Worm (Caenorhabditis elegans): ENCODE results near the gene hrg-9.
"Not testable (repeated sequence)": the region's sequence is repeated elsewhere in the genome, so short reads cannot be mapped to it uniquely, and the experiment has no call there.

The hrg-9 gene

DNA sequence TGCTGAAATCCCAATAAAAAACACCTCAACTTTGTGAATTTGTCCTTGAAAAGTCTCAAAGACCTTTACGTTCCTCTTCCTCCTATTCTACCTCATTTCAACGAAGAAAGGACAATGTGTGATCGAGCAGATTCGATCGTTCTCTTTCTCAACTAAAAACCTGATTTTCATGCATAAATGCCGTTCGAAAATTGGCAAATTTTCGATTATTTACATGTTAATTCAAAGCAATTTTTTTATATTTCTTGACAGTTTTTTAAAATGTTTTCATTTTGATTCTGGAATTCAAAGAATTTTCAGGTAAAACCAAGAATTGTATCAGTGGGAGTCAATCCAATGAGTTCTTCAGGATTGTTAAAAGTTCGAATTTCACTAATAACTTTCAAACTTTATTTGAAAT lies 5.4 kb upstream of the hrg-9 start, which contains the start of gene lin-46:
Gene lin-46, plus strand, starts transcription at position 301 of the 400 bp plus-strand sequence.
- TF ChIP-seq alr-1 (tag; optimal IDR thresholded peaks at IDR 0.05) (no peak), sma-3 (GFP tag; optimal IDR thresholded peaks at IDR 0.05) (no peak), aly-2 (tag; optimal IDR thresholded peaks at IDR 0.05) (no peak)

DNA sequence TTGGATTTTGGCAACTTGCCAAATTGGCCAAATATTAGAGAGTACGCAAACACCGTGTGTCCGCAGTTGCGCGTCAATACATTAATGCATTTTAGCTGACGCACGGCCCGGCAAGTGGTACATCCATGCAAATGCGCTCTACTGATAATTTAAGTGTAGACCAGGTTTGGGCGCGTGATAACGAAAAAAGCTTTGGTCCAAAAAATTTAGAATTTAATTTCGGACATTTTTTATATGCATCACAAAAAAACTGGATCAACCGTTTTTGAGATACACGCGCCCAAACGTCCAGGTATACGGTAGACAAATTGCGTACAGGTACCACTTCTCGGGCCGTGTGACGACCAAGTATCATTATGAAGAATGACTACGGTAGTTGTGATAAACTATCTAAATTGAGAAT lies 4.8 kb upstream of the hrg-9 start, which contains the start of gene R186.8:
Gene R186.8, minus strand, starts transcription at position 58 of the 403 bp plus-strand sequence.
- TF ChIP-seq Y55F3AM.14 (GFP tag; optimal IDR thresholded peaks at IDR 0.05) (peak; percentile 73), nhr-129 (tag; optimal IDR thresholded peaks at IDR 0.05) (peak; percentile 60), gmeb-1 (tag; optimal IDR thresholded peaks at IDR 0.05) (peak; percentile 39), F13H6.1 (tag; optimal IDR thresholded peaks at IDR 0.05) (peak; percentile 68), lsy-2 (tag; optimal IDR thresholded peaks at IDR 0.05) (peak; percentile 56 to 94), sem-4 (tag; optimal IDR thresholded peaks at IDR 0.05) (peak; percentile 2), lin-11 (tag; optimal IDR thresholded peaks at IDR 0.05) (peak; percentile 32), fos-1 (tag; optimal IDR thresholded peaks at IDR 0.05) (peak; percentile 3), crh-2 (tag; optimal IDR thresholded peaks at IDR 0.05) (peak; percentile 41), nhr-21 (tag; optimal IDR thresholded peaks at IDR 0.05) (peak; percentile 30), sma-3 (GFP tag; optimal IDR thresholded peaks at IDR 0.05) (peak; percentile 91), sma-9 (GFP tag; optimal IDR thresholded peaks at IDR 0.05) (peak; percentile 55), unc-55 (GFP tag; optimal IDR thresholded peaks at IDR 0.05) (peak; percentile 46), C34F6.9 (tag; optimal IDR thresholded peaks at IDR 0.05) (peak; percentile 64), nhr-25 (tag; optimal IDR thresholded peaks at IDR 0.05) (peak; percentile 27)
- TF ChIP-seq sma-9 (tag; optimal IDR thresholded peaks at IDR 0.05), result not testable (repeated sequence)

DNA sequence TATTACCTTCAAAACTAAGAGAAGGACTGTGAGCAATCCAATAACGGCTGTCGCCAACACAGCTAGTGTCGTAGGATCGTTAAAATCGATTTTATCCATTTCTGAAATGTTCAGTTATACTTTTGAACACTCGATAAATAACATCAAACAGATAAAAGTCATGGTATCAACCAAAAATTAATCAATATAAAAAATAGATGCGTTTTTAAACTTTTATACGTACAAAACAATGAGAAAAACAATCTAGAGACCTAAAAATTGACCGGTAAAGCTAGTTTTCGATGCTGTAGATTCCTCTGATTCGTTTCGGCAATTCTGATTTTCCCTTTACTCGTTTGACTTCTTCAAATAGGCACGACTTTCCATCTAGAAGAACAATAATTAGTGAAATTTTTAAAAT lies 4.0 kb upstream of the hrg-9 start, which contains the start of gene R186.3:
Gene R186.3, minus strand, starts transcription at position 101 of the 400 bp plus-strand sequence.
- TF ChIP-seq gmeb-1 (tag; optimal IDR thresholded peaks at IDR 0.05) (no peak), ceh-16 (tag; optimal IDR thresholded peaks at IDR 0.05) (no peak), lin-39 (tag; optimal IDR thresholded peaks at IDR 0.05) (no peak), elt-3 (tag; optimal IDR thresholded peaks at IDR 0.05) (no peak)

DNA sequence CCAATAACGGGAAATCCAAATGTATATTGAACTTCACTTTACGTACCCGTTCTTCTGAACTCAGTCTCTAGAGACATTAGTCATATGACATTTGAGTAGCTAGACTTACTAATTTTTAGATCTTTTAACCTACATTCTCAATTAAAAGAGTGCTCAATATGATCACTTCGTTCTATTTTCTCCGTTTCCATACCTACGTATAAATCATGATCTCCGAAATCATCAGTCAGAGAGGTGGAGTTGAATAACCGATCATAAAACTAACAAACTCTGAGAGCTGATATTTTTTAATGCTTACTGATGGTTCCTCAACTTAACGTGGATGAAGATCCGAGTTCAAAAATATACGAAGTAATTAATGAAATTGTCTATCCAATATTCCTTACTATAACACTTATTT lies 933 bp upstream of the hrg-9 start, which contains the start of gene srd-35:
Gene srd-35, plus strand, starts transcription at position 301 of the 400 bp plus-strand sequence.
- no peak for TF ChIP-seq nhr-10 (tag; optimal IDR thresholded peaks at IDR 0.05)

DNA sequence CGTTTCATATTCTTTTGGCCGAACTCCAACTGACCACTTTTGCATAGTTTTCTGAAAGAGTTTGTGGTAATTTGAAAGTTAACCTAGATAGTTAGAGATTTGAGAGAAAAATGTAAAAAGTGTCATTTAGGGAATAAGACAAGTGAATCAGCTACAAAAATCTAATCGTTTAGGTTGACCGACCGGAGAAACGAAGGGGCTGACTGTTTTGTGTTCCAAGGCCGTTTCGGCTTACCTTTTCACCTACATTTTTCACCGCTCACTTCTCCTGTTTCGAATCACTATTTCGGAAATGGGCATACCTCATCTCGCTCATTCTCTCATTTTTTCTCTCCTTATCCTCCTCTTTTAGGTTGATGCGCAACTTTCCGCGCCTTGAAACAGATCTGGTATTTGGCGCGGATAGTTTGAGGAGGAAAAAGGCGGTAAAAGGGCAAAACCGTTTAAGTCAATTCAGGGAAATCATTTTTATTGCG lies 2.0 kb downstream of the hrg-9 start, which contains the start of gene mpst-7:
Gene mpst-7, minus strand, starts transcription at position 51 of the 476 bp plus-strand sequence.
- TF ChIP-seq ztf-4 (tag; optimal IDR thresholded peaks at IDR 0.05), result no peak
- TF ChIP-seq nhr-25 (tag; optimal IDR thresholded peaks at IDR 0.05), result peak; percentile 20
- no peak for TF ChIP-seq ceh-16 (tag; optimal IDR thresholded peaks at IDR 0.05)
- TF ChIP-seq ztf-1 (GFP tag; conservative IDR thresholded peaks at IDR 0.05), result no peak
- no peak for TF ChIP-seq unc-55 (GFP tag; optimal IDR thresholded peaks at IDR 0.05)
- TF ChIP-seq alr-1 (tag; optimal IDR thresholded peaks at IDR 0.05), result no peak
- TF ChIP-seq lin-13 (GFP tag; optimal IDR thresholded peaks at IDR 0.05), result no peak
- TF ChIP-seq sma-9 (GFP tag; optimal IDR thresholded peaks at IDR 0.05), result no peak
- TF ChIP-seq sma-9 (tag; optimal IDR thresholded peaks at IDR 0.05), result no peak
- no peak for TF ChIP-seq nhr-23 (tag; optimal IDR thresholded peaks at IDR 0.05)
- TF ChIP-seq unc-62 (GFP tag; optimal IDR thresholded peaks at IDR 0.05), result no peak
- TF ChIP-seq fos-1 (tag; optimal IDR thresholded peaks at IDR 0.05), result peak; percentile 35
- no peak for TF ChIP-seq crh-2 (tag; optimal IDR thresholded peaks at IDR 0.05)

DNA sequence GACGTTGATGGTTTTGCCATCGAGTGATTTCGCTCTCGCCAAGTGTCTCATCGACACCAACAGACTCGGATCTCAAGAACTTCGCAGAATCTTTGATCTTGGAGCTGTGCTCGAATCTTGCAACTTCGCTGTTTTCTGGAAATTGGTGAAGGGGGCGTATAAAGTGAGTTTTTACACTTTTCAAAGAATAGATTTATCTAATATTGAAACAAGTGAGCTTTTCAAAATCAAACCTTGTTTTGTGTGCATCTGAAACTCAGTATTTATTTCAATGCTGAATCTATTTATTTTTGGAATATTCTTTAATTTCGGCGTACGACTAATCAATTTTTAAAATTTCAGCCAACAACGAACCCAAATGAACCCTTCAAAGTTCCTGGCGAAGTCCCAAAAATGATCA lies 8.9 kb downstream of the hrg-9 start:
- no peak for TF ChIP-seq nhr-237 (tag; optimal IDR thresholded peaks at IDR 0.05)
- no peak for TF ChIP-seq skn-1 (tag; optimal IDR thresholded peaks at IDR 0.05)
- no peak for TF ChIP-seq crh-2 (tag; optimal IDR thresholded peaks at IDR 0.05)
- TF ChIP-seq egl-27 (tag; optimal IDR thresholded peaks at IDR 0.05), result no peak
- no peak for TF ChIP-seq unc-62 (GFP tag; optimal IDR thresholded peaks at IDR 0.05)
- no peak for TF ChIP-seq sma-9 (GFP tag; optimal IDR thresholded peaks at IDR 0.05)
- TF ChIP-seq sma-9 (tag; optimal IDR thresholded peaks at IDR 0.05), result no peak
- no peak for TF ChIP-seq dmd-4 (tag; optimal IDR thresholded peaks at IDR 0.05)
- no peak for TF ChIP-seq nhr-12 (tag; optimal IDR thresholded peaks at IDR 0.05)

All from whole organism, L2 larva.